Worm (Caenorhabditis elegans): ENCODE data around the gene ZC239.17.

ZC239.17 gene

ce11 chrII:3264704-3265103, 39.0 kb upstream of the ZC239.17 start:
- TF ChIP-seq irx-1 (tag; optimal IDR thresholded peaks at IDR 0.05) (no peak), alr-1 (tag; optimal IDR thresholded peaks at IDR 0.05; ENCODE audit: borderline replicate concordance) (no peak), hlh-17 (GFP tag; optimal IDR thresholded peaks at IDR 0.05; ENCODE audit: borderline replicate concordance) (no peak), mef-2 (tag; optimal IDR thresholded peaks at IDR 0.05) (no peak), ets-5 (GFP tag; IDR thresholded peaks at IDR 0.05) (no peak), lin-39 (tag; optimal IDR thresholded peaks at IDR 0.05) (no peak), ceh-90 (tag; optimal IDR thresholded peaks at IDR 0.05) (no peak), tlp-1 (tag; optimal IDR thresholded peaks at IDR 0.05) (no peak), elt-3 (tag; optimal IDR thresholded peaks at IDR 0.05) (no peak), nhr-19 (GFP tag; conservative IDR thresholded peaks at IDR 0.05) (no peak), nhr-84 (tag; optimal IDR thresholded peaks at IDR 0.05) (no peak), skn-1 (tag; optimal IDR thresholded peaks at IDR 0.05) (no peak), unc-30 (tag; optimal IDR thresholded peaks at IDR 0.05) (no peak), egl-13 (tag; optimal IDR thresholded peaks at IDR 0.05) (no peak), unc-98 (GFP tag; IDR thresholded peaks at IDR 0.05) (no peak), lin-15B (tag; optimal IDR thresholded peaks at IDR 0.05) (no peak), rnt-1 (tag; optimal IDR thresholded peaks at IDR 0.05) (no peak), nhr-76 (tag; optimal IDR thresholded peaks at IDR 0.05) (no peak), pqm-1 (tag; optimal IDR thresholded peaks at IDR 0.05) (no peak)

ce11 chrII:3262504-3262903, 36.8 kb upstream of the ZC239.17 start, which contains the start of gene F02E11.2:
Gene F02E11.2, plus strand, starts transcription at chrII:3262804.
- TF ChIP-seq unc-62 (GFP tag; optimal IDR thresholded peaks at IDR 0.05) (no peak), fkh-8 (tag; optimal IDR thresholded peaks at IDR 0.05) (no peak), ceh-82 (tag; optimal IDR thresholded peaks at IDR 0.05) (no peak), ceh-63 (GFP tag; optimal IDR thresholded peaks at IDR 0.05) (no peak), ceh-88 (GFP tag; IDR thresholded peaks at IDR 0.05) (no peak), ztf-11 (tag; optimal IDR thresholded peaks at IDR 0.05) (no peak), nhr-85 (tag) (no peak), aha-1 (tag; optimal IDR thresholded peaks at IDR 0.05) (no peak), lsy-2 (tag; optimal IDR thresholded peaks at IDR 0.05) (no peak), efl-1 (optimal IDR thresholded peaks at IDR 0.05) (no peak), efl-1 (GFP tag; optimal IDR thresholded peaks at IDR 0.05 in 1 of 2) (no peak), C34B4.2 (tag; optimal IDR thresholded peaks at IDR 0.05) (no peak), nhr-71 (tag; optimal IDR thresholded peaks at IDR 0.05) (no peak)

ce11 chrII:3259254-3259653, 33.6 kb upstream of the ZC239.17 start, which contains the start of gene gcy-19:
Gene gcy-19, minus strand, starts transcription at chrII:3259354.
- TF ChIP-seq Y116A8C.19 (tag; optimal IDR thresholded peaks at IDR 0.05; ENCODE audit: borderline replicate concordance): no peak
- no peak for TF ChIP-seq nhr-12 (tag; optimal IDR thresholded peaks at IDR 0.05)
- TF ChIP-seq nhr-28 (tag; optimal IDR thresholded peaks at IDR 0.05): no peak
- TF ChIP-seq nhr-76 (tag; optimal IDR thresholded peaks at IDR 0.05): no peak
- TF ChIP-seq ces-1 (GFP tag; optimal IDR thresholded peaks at IDR 0.05): no peak
- no peak for TF ChIP-seq unc-62 (GFP tag; optimal IDR thresholded peaks at IDR 0.05)
- TF ChIP-seq nhr-84 (tag; optimal IDR thresholded peaks at IDR 0.05): no peak
- TF ChIP-seq nhr-19 (GFP tag; conservative IDR thresholded peaks at IDR 0.05): no peak
- TF ChIP-seq hpl-2 (GFP tag; optimal IDR thresholded peaks at IDR 0.05): no peak

ce11 chrII:3251782-3252181, 26.1 kb upstream of the ZC239.17 start:
- TF ChIP-seq lin-14 (GFP tag; optimal IDR thresholded peaks at IDR 0.05) (no peak), egl-27 (tag; optimal IDR thresholded peaks at IDR 0.05) (no peak), lin-35 (GFP tag; optimal IDR thresholded peaks at IDR 0.05) (no peak), efl-1 (optimal IDR thresholded peaks at IDR 0.05) (no peak), efl-1 (GFP tag; optimal IDR thresholded peaks at IDR 0.05 in 1 of 2) (no peak), skn-1 (tag; optimal IDR thresholded peaks at IDR 0.05) (no peak), egl-13 (tag; optimal IDR thresholded peaks at IDR 0.05) (no peak), ceh-8 (GFP tag; optimal IDR thresholded peaks at IDR 0.05) (no peak), dsc-1 (tag; optimal IDR thresholded peaks at IDR 0.05) (no peak)
